Worm (Caenorhabditis elegans) whole organism, mixed stage, embryonic: ENCODE data around the gene F55C12.6.

Experiments used
- M03D4.4 ChIP-seq: sonication (generic microtip); optimal IDR thresholded peaks from 2 replicates; lab custom pipeline; 2017; ENCODE audit warnings: mild to moderate bottlenecking, missing genetic modification characterization, missing compliant biosample characterization
- bed-3 ChIP-seq: fragments of 200-800 bp; sonication (Bioruptor generic); optimal IDR thresholded peaks from 3 replicates; lab custom pipeline; 2018; ENCODE audit warnings: mild to moderate bottlenecking, missing genetic modification characterization, moderate library complexity, missing compliant biosample characterization
- blmp-1 ChIP-seq: fragments of 150-350 bp; optimal IDR thresholded peaks from 2 replicates; lab custom pipeline; 2014; ENCODE audit warnings: missing biosample characterization, missing genetic modification characterization
- ceh-83 ChIP-seq: fragments of 200-800 bp; sonication (Bioruptor generic); optimal IDR thresholded peaks from 2 replicates; lab custom pipeline; 2018; ENCODE audit warnings: mild to moderate bottlenecking, missing genetic modification characterization, missing compliant biosample characterization
- ces-1 ChIP-seq: fragments of 150-350 bp; optimal IDR thresholded peaks from 2 replicates; lab custom pipeline; 2014; ENCODE audit warnings: missing biosample characterization, missing genetic modification reagents, missing genetic modification characterization
- cnd-1 ChIP-seq: fragments of 200-800 bp; sonication (Bioruptor generic); optimal IDR thresholded peaks from 2 replicates; lab custom pipeline; 2018; ENCODE audit warnings: mild to moderate bottlenecking, missing genetic modification characterization, missing compliant biosample characterization
- drap-1 ChIP-seq: fragments of 200-800 bp; sonication (Bioruptor generic); optimal IDR thresholded peaks from 3 replicates; lab custom pipeline; 2018; ENCODE audit warnings: mild to moderate bottlenecking, missing genetic modification characterization, missing compliant biosample characterization
- elt-1 ChIP-seq: sonication (generic microtip); optimal IDR thresholded peaks from 2 replicates; lab custom pipeline; 2017; ENCODE audit warnings: missing genetic modification characterization, mild to moderate bottlenecking, missing compliant biosample characterization, antibody characterized with exemption, moderate library complexity, borderline replicate concordance; ENCODE audit not compliant: insufficient read depth
- ham-2 ChIP-seq: fragments of 200-800 bp; sonication (Bioruptor generic); optimal IDR thresholded peaks from 2 replicates; lab custom pipeline; 2018; ENCODE audit warnings: mild to moderate bottlenecking, missing genetic modification characterization, missing compliant biosample characterization
- hlh-1 ChIP-seq: fragments of 150-350 bp; optimal IDR thresholded peaks from 2 replicates; lab custom pipeline; 2014; ENCODE audit warnings: missing biosample characterization, missing genetic modification reagents, missing genetic modification characterization
- lin-13 ChIP-seq: fragments of 150-350 bp; optimal IDR thresholded peaks from 2 replicates; lab custom pipeline; 2014; ENCODE audit warnings: missing biosample characterization, missing genetic modification characterization
- lsy-2 ChIP-seq: fragments of 150-350 bp; optimal IDR thresholded peaks from 2 replicates; lab custom pipeline; 2014; ENCODE audit warnings: missing biosample characterization, missing genetic modification characterization
- mep-1 ChIP-seq: fragments of 150-350 bp; optimal IDR thresholded peaks from 2 replicates; lab custom pipeline; 2017; ENCODE audit warnings: missing biosample characterization, missing genetic modification reagents, missing genetic modification characterization, inconsistent platforms
- nhr-12 ChIP-seq: fragments of 150-350 bp; optimal IDR thresholded peaks from 2 replicates; lab custom pipeline; 2014; ENCODE audit warnings: missing biosample characterization, missing genetic modification characterization
- nhr-237 ChIP-seq: fragments of 150-350 bp; optimal IDR thresholded peaks from 2 replicates; lab custom pipeline; 2014; ENCODE audit warnings: missing biosample characterization, missing genetic modification characterization
- nhr-28 ChIP-seq: fragments of 150-350 bp; optimal IDR thresholded peaks from 2 replicates; lab custom pipeline; 2014; ENCODE audit warnings: missing biosample characterization, missing genetic modification characterization
- nhr-76 ChIP-seq: sonication (generic microtip); optimal IDR thresholded peaks from 2 replicates; lab custom pipeline; 2017; ENCODE audit warnings: missing biosample characterization, missing genetic modification characterization
- pha-4 ChIP-seq: fragments of 150-350 bp; optimal IDR thresholded peaks from 2 replicates; lab custom pipeline; 2018; ENCODE audit warnings: missing biosample characterization, missing genetic modification reagents, missing genetic modification characterization
- sem-2 ChIP-seq: fragments of 200-800 bp; sonication (Bioruptor generic); optimal IDR thresholded peaks from 2 replicates; lab custom pipeline; 2018; ENCODE audit warnings: mild to moderate bottlenecking, missing genetic modification characterization, missing compliant biosample characterization
- snpc-4 ChIP-seq: fragments of 150-350 bp; optimal IDR thresholded peaks from 2 replicates; lab custom pipeline; 2014; ENCODE audit warnings: missing biosample characterization, missing genetic modification characterization
- sptf-1 ChIP-seq: sonication (generic microtip); optimal IDR thresholded peaks from 2 replicates; lab custom pipeline; 2017; ENCODE audit warnings: mild to moderate bottlenecking, missing genetic modification characterization, moderate library complexity, missing compliant biosample characterization
- unc-120 ChIP-seq: sonication (generic microtip); optimal IDR thresholded peaks from 2 replicates; lab custom pipeline; 2017; ENCODE audit warnings: missing genetic modification characterization, missing compliant biosample characterization; ENCODE audit not compliant: poor library complexity, severe bottlenecking
- unc-39 ChIP-seq: fragments of 150-350 bp; optimal IDR thresholded peaks from 2 replicates; lab custom pipeline; 2014; ENCODE audit warnings: missing biosample characterization, missing genetic modification characterization
- unc-62 ChIP-seq: fragments of 150-350 bp; optimal IDR thresholded peaks from 2 replicates; lab custom pipeline; 2014; ENCODE audit warnings: missing biosample characterization, missing genetic modification reagents, missing genetic modification characterization
- zip-8 ChIP-seq: fragments of 150-350 bp; optimal IDR thresholded peaks from 2 replicates; lab custom pipeline; 2014; ENCODE audit warnings: missing biosample characterization, missing genetic modification characterization
- ztf-11 ChIP-seq: fragments of 150-350 bp; optimal IDR thresholded peaks from 2 replicates; lab custom pipeline; 2014; ENCODE audit warnings: missing biosample characterization, missing genetic modification characterization

F55C12.6 gene

DNA sequence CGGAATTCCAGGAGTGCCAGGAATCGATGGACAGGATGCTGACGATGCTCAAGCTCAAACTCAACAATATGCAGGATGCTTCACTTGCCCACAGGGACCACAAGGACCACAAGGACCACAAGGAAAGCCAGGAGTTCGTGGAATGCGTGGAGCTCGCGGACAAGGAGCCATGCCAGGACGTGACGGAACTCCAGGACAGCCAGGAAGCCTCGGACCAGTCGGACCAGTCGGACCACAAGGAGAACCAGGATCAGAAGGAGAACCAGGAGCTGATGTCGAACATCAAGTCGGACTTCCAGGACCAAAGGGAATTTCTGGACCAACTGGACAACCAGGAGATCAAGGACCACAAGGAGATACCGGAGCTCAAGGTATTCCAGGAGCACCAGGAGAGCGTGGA is 44.6 kb downstream of the F55C12.6 start:
- TF ChIP-seq mep-1 (tag; lab: Kevin White, UChicago) (no peak), zip-8 (tag; lab: Kevin White, UChicago) (no peak), pha-4 (no peak), unc-120 (tag; lab: Kevin White, UChicago) (no peak), unc-62 (GFP tag; lab: Kevin White, UChicago) (no peak), ztf-11 (tag; lab: Kevin White, UChicago) (no peak), nhr-76 (no peak), sem-2 (GFP tag; lab: Kevin White, UChicago) (no peak), ham-2 (GFP tag; lab: Kevin White, UChicago) (no peak), lsy-2 (tag; lab: Kevin White, UChicago) (no peak), unc-39 (tag; lab: Kevin White, UChicago) (no peak), bed-3 (GFP tag; lab: Kevin White, UChicago) (no peak), cnd-1 (tag; lab: Kevin White, UChicago) (no peak), snpc-4 (tag; lab: Kevin White, UChicago) (no peak), nhr-12 (no peak), lin-13 (no peak), drap-1 (GFP tag; lab: Kevin White, UChicago) (no peak), hlh-1 (no peak), ces-1 (GFP tag; lab: Kevin White, UChicago) (no peak)
- TF ChIP-seq, all 35 proteins: peak for 0

DNA sequence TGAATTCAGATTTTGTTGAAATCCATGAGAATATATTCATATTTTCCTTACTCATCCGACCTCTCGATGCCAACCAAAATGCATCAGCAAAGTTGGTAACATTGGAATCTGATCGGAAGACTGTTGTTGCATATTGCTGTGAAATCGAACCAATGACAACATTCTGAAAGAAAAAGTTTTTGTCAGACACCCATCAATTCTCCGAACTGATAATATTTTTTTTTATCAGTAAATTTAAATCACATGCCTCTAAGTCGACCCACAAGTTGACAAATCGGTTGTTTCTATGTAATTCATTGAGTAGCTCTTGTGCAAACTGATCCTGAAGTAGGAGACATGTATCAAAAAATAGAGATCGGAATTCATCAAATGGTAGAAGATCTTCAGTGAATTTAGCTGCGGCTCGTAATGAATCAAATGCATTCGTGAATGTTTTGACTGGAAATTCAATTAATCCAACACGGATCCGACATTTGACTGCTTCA is 46.0 kb downstream of the F55C12.6 start, which contains the start of gene col-74:
Gene col-74 (plus strand): TSS at position 435 of the 485 bp plus-strand sequence.
- TF ChIP-seq unc-39 (tag; lab: Kevin White, UChicago) = no peak
- no peak for TF ChIP-seq mep-1 (tag; lab: Kevin White, UChicago)
- TF ChIP-seq snpc-4 (tag; lab: Kevin White, UChicago) = no peak
- no peak for TF ChIP-seq nhr-12
- no peak for TF ChIP-seq blmp-1 (tag; lab: Kevin White, UChicago)
- TF ChIP-seq nhr-28 (tag; lab: Kevin White, UChicago) = no peak
- no peak for TF ChIP-seq drap-1 (GFP tag; lab: Kevin White, UChicago)
- TF ChIP-seq, all 35 proteins: peak for 0

DNA sequence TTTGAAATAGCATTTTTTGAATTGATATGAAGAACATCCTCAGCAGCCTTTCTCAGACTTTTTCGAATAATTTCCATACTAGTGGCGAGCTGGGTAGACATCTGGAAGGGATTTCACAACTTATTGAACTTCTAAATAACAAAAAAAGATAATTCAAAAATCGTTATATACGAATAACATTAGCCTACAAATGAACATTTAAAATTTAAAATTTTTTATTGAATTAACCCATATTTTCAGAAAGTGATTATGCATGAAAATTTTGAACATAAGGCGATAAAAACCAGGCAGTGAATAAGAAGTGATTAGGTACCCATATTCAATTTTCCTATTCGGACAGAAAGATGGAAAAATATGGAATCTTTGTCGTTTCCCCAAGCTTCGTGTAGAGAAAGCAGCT is 47.5 kb downstream of the F55C12.6 start, which contains the start of gene ZK1248.11:
Gene ZK1248.11 (minus strand): TSS at position 101 of the 400 bp plus-strand sequence.
- no peak for TF ChIP-seq sptf-1 (tag; lab: Kevin White, UChicago)
- no peak for TF ChIP-seq ztf-11 (tag; lab: Kevin White, UChicago)

DNA sequence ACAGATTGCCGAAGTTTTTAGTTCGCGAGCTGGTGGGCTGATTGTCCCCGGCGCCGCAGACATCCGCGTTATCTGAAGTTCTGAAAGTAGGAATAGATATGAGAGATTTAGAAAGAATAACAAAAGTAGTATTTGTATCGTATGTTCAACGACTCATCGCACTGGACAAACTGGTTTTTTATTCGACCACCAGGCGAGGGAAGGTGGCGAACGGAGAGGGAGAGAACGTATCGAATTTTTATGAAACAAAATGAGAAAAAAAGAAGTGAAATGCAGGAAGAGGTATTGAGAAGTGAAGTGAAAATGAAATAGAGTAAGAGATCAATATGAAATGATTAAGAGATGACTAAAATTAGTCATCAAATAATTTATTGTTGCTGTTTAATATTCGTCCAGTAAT is 48.6 kb downstream of the F55C12.6 start, which contains the start of gene tbc-2:
Gene tbc-2 (minus strand): TSS at position 80 of the 400 bp plus-strand sequence.
- TF ChIP-seq bed-3 (GFP tag; lab: Kevin White, UChicago) = no peak
- TF ChIP-seq blmp-1 (tag; lab: Kevin White, UChicago) = no peak
- TF ChIP-seq sem-2 (GFP tag; lab: Kevin White, UChicago) = no peak
- TF ChIP-seq ces-1 (GFP tag; lab: Kevin White, UChicago) = no peak
- TF ChIP-seq elt-1 (tag; lab: Kevin White, UChicago) = no peak
- TF ChIP-seq ceh-83 = no peak
- no peak for TF ChIP-seq nhr-28 (tag; lab: Kevin White, UChicago)
- no peak for TF ChIP-seq lin-13
- TF ChIP-seq hlh-1 = no peak
- TF ChIP-seq M03D4.4 (tag; lab: Kevin White, UChicago) = no peak
- no peak for TF ChIP-seq nhr-237 (tag; lab: Kevin White, UChicago)
- no peak for TF ChIP-seq unc-62 (GFP tag; lab: Kevin White, UChicago)
- no peak for TF ChIP-seq nhr-12
- TF ChIP-seq ztf-11 (tag; lab: Kevin White, UChicago) = no peak
- no peak for TF ChIP-seq unc-39 (tag; lab: Kevin White, UChicago)
